Worm (Caenorhabditis elegans): Measurements from ENCODE around the gene idpp-15.

DNA sequence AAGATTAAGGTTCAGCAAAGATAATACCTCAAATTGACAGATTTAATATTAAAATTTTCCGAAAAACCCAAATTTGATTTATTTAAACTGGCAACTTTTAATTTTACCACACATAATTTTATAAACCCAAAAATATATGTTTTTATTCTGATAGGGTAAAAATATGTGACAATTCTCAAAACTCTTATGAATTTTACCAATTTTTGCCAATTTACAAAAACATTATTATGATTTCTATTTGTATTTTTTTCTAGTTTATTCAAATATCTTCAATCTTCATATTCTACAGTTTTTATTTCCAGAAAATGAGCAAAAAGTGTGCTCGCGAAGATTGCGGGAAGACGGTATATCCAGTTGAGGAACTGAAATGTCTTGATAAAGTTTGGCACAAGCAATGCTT, 41.0 kb upstream of the idpp-15 start, which contains the start of gene F42H10.3:
- no peak for TF ChIP-seq lin-39 (tag; optimal IDR thresholded peaks at IDR 0.05)
- TF ChIP-seq nhr-237 (tag; optimal IDR thresholded peaks at IDR 0.05): no peak
- no peak for TF ChIP-seq aly-2 (tag; optimal IDR thresholded peaks at IDR 0.05)
- TF ChIP-seq ceh-28 (tag; optimal IDR thresholded peaks at IDR 0.05): no peak
- no peak for TF ChIP-seq jun-1 (tag; optimal IDR thresholded peaks at IDR 0.05)
- TF ChIP-seq nhr-11 (tag; optimal IDR thresholded peaks at IDR 0.05): no peak
- no peak for TF ChIP-seq lin-15B (tag; optimal IDR thresholded peaks at IDR 0.05)
- no peak for TF ChIP-seq ceh-16 (tag; optimal IDR thresholded peaks at IDR 0.05)

All from whole organism, L3 larva.